Worm (Caenorhabditis elegans) whole organism, midembryonic: ENCODE data around the gene hpo-10.

Experiments
- T22C8.4 ChIP-seq: fragments of 200-800 bp; sonication (Bioruptor generic); IDR thresholded peaks from 2 replicates; pipeline ENCODE4 v1.3.6; 2022; ENCODE audit warnings: missing genetic modification characterization, missing compliant biosample characterization
- cog-1 ChIP-seq: sonication (generic microtip); optimal IDR thresholded peaks from 2 replicates; lab custom pipeline; 2016; ENCODE audit warnings: missing genetic modification characterization, missing compliant biosample characterization
- flt-1 ChIP-seq: fragments of 200-800 bp; sonication (Bioruptor generic); IDR thresholded peaks from 2 replicates; pipeline ENCODE4 v1.3.6; 2022; ENCODE audit warnings: missing genetic modification characterization, missing compliant biosample characterization
- klf-2 ChIP-seq: fragments of 200-800 bp; sonication (Bioruptor generic); conservative IDR thresholded peaks from 2 replicates; pipeline ENCODE4 v1.3.6; 2022; ENCODE audit warnings: missing genetic modification reagents, missing genetic modification characterization, missing compliant biosample characterization
- med-1 ChIP-seq: sonication (generic microtip); optimal IDR thresholded peaks from 2 replicates; lab custom pipeline; 2017; ENCODE audit warnings: missing genetic modification characterization, mild to moderate bottlenecking, missing compliant biosample characterization, antibody characterized with exemption, missing genetic modification reagents; ENCODE audit not compliant: insufficient read depth
- ref-1 ChIP-seq: fragments of 200-800 bp; sonication (Bioruptor generic); conservative IDR thresholded peaks from 2 replicates; pipeline ENCODE4 v1.3.6; 2022; ENCODE audit warnings: missing genetic modification reagents, missing genetic modification characterization, missing compliant biosample characterization
- tab-1 ChIP-seq: fragments of 200-800 bp; sonication (Bioruptor generic); IDR thresholded peaks from 2 replicates; pipeline ENCODE4 v1.3.6; 2022; ENCODE audit warnings: missing genetic modification characterization, missing compliant biosample characterization
- ztf-23 ChIP-seq: fragments of 200-800 bp; sonication (Bioruptor generic); IDR thresholded peaks from 2 replicates; pipeline ENCODE4 v1.3.6; 2022; ENCODE audit warnings: missing genetic modification reagents, missing genetic modification characterization, missing compliant biosample characterization
- ztf-29 ChIP-seq: fragments of 200-800 bp; sonication (Bioruptor generic); IDR thresholded peaks from 2 replicates; pipeline ENCODE4 v1.3.6; 2022; ENCODE audit warnings: missing genetic modification reagents, missing genetic modification characterization, missing compliant biosample characterization

hpo-10 gene

DNA sequence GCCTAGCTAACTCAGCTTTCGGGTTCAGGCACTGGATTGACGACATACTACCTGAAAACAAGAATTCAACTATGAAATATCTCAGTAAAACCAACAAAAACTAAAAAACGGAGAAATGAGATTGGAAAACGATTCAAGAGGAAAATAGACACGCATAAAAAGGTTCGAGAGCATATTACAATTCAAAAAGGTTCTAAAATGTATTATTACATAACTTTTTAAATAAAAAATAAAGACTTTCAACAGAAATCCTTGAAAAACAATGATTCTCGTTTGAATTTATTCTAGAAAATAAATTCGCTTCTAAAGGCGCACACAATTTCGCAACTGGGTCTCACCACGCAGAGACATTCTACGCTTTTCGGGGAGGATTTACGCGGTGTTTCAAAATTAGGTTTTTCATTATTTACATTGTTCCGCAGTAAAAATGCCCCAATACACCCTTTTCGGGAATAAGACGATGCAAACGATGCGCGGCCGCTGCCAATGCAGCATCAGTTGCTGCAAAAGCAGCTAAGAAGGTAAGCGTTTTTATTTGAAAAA, 23.6 kb upstream of the hpo-10 start, which contains the start of the genes cct-6 and alh-9:
Gene cct-6, minus strand, starts transcription at position 51 of the 543 bp plus-strand sequence.
Gene alh-9, plus strand, starts transcription at position 382 of the 543 bp plus-strand sequence.
- TF ChIP-seq med-1 (GFP tag; lab: Kevin White, UChicago) (no peak), ztf-23 (GFP tag; lab: Robert Waterston, UW) (no peak), flt-1 (GFP tag; lab: Robert Waterston, UW) (no peak), cog-1 (tag; lab: Kevin White, UChicago) (peak; percentile 72), T22C8.4 (GFP tag; lab: Robert Waterston, UW) (no peak)

DNA sequence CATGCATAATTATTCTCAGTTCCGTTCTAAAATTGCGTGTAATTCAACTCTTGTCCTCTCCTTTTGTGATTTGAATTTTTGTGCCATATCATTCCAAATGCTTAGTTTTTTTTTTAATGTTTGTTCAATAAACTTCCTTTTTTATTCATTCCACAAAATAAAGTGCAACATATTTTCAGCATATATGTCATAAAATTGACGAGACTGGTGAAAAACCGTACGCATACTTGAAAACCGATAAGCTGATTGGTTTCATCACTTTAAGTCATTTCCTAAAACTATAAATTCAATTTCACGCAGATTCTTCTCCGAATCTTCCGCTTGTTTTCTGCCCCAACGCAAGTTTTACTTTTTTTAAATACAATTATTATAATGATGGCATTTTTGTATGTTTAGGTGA, 20.3 kb upstream of the hpo-10 start, which contains the start of gene dpf-4:
Gene dpf-4, plus strand, starts transcription at position 301 of the 400 bp plus-strand sequence.
- TF ChIP-seq ztf-29 = no peak
- TF ChIP-seq tab-1 (GFP tag; lab: Robert Waterston, UW) = no peak
- TF ChIP-seq klf-2 (GFP tag; lab: Robert Waterston, UW) = no peak
- TF ChIP-seq ztf-23 (GFP tag; lab: Robert Waterston, UW) = no peak

DNA sequence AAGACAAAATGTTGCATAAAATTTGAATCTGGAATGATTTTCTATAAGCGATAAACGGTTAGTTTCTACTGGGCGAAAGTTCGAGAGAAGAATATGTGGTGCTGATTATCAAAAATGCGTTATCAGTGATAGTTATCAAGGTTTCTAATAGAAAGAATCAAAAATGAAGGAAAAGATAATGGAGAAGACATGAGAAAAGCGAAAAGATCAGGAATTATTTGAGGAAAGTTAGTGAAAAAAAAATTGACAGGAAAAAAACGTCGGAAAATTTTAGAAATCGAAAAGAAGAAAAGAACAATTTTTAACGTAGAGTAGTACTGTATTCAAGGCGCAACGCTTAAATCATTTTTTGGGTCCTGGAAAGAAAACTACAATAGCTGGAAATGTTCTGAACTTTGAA, 15.5 kb upstream of the hpo-10 start, which contains the start of gene dnpp-1:
Gene dnpp-1, minus strand, starts transcription at position 30 of the 400 bp plus-strand sequence.
- no peak for TF ChIP-seq flt-1 (GFP tag; lab: Robert Waterston, UW)
- no peak for TF ChIP-seq med-1 (GFP tag; lab: Kevin White, UChicago)
- TF ChIP-seq cog-1 (tag; lab: Kevin White, UChicago) = no peak
- TF ChIP-seq tab-1 (GFP tag; lab: Robert Waterston, UW) = no peak
- TF ChIP-seq ztf-23 (GFP tag; lab: Robert Waterston, UW) = no peak
- no peak for TF ChIP-seq ztf-29
- no peak for TF ChIP-seq ref-1 (GFP tag; lab: Robert Waterston, UW)
- no peak for TF ChIP-seq klf-2 (GFP tag; lab: Robert Waterston, UW)
- no peak for TF ChIP-seq T22C8.4 (GFP tag; lab: Robert Waterston, UW)

DNA sequence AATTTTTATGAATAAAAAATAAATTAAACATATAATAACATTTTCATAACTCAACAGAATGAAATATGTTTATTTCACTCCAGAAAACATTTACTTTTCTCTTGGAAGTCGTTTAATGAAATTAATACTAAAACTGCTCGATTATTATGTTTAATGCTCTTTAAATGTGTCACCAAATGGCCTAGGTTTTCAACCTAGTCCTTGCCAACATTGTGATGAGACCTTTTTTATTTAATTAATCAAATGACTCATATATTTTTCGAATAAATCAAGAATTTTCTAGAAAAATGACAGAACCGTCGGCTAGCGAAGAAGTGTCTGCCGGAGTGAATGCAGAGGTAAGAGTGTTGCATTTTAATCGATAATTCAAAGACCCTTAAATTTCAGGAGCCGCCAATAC, 15.0 kb upstream of the hpo-10 start, which contains the start of gene rabn-5:
Gene rabn-5, plus strand, starts transcription at position 284 of the 400 bp plus-strand sequence.
- TF ChIP-seq med-1 (GFP tag; lab: Kevin White, UChicago) (no peak), cog-1 (tag; lab: Kevin White, UChicago) (no peak), flt-1 (GFP tag; lab: Robert Waterston, UW) (no peak), ref-1 (GFP tag; lab: Robert Waterston, UW) (no peak), T22C8.4 (GFP tag; lab: Robert Waterston, UW) (no peak), ztf-23 (GFP tag; lab: Robert Waterston, UW) (no peak), klf-2 (GFP tag; lab: Robert Waterston, UW) (no peak), tab-1 (GFP tag; lab: Robert Waterston, UW) (no peak), ztf-29 (no peak)

DNA sequence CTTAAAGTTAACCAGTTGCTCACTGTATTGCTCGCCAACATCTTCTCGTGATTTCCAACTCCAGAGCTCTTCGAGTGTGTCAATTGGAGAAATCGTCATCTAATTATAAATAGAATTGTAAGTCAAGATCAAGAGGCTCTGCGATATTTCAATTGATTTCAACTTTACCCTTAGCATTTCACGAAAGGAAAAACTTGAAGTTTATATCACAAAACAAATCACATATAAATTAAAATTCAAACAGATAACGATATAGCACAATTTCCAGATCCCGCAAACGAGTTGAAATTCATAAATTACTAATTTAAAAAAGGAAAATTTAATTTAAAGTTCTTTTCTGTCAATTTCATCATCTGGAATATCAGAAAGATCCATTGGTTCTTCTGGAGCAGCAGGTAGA, 10.9 kb upstream of the hpo-10 start, which contains the start of gene eng-1:
Gene eng-1, minus strand, starts transcription at position 101 of the 400 bp plus-strand sequence.
- no peak for TF ChIP-seq klf-2 (GFP tag; lab: Robert Waterston, UW)

DNA sequence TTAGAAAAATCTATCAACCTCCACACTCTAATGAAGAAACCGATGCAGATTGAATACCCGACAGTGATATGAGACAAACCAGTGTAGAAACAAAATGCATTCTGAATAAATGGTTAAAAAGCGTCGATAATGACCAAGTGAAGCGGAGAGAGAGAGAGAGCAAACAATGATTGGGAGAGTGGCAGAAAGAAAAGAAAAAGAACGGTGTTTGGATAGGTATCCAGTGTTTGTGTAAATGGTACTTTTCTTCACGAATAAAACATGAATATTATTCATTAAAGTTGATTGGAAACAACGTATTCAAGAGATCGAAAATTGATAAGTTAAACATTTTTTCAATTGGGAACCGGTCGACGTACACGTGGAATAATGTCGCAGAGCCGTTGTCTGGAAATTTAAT, 9.9 kb upstream of the hpo-10 start, which contains the start of gene F01F1.15:
Gene F01F1.15, minus strand, starts transcription at position 101 of the 400 bp plus-strand sequence.
- no peak for TF ChIP-seq T22C8.4 (GFP tag; lab: Robert Waterston, UW)
- TF ChIP-seq ztf-23 (GFP tag; lab: Robert Waterston, UW) = no peak
- no peak for TF ChIP-seq klf-2 (GFP tag; lab: Robert Waterston, UW)
- TF ChIP-seq tab-1 (GFP tag; lab: Robert Waterston, UW) = no peak
- no peak for TF ChIP-seq ref-1 (GFP tag; lab: Robert Waterston, UW)
- no peak for TF ChIP-seq flt-1 (GFP tag; lab: Robert Waterston, UW)
- no peak for TF ChIP-seq med-1 (GFP tag; lab: Kevin White, UChicago)
- no peak for TF ChIP-seq ztf-29
- TF ChIP-seq cog-1 (tag; lab: Kevin White, UChicago) = no peak

DNA sequence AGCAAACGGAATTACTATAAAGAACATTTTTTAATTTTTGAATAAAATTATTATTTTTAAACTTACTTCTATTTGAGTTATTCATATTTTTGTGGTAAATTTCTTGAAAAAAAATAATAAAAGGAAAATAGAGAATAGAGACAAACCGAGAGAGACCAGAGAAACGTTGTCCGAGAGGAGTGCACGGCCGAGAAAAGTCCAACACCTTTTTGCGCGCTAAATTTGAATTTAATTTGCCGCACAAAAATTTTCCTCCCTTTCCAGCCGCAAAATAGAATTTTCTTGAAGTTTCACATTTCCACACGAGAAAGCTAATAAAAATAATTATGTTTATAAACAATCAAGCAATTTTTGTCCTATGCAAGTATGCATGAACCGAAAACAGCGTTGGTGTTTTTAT, 7.5 kb upstream of the hpo-10 start, which contains the start of the genes F01F1.11 and F01F1.3:
Gene F01F1.11, minus strand, starts transcription at position 118 of the 400 bp plus-strand sequence.
Gene F01F1.3, plus strand, starts transcription at position 179 of the 400 bp plus-strand sequence.
- TF ChIP-seq T22C8.4 (GFP tag; lab: Robert Waterston, UW) (no peak; the same call in 1 of the 2 replicates), ztf-23 (GFP tag; lab: Robert Waterston, UW) (0 out of 2 replicates have a peak, but pooled peaks have one; percentile 43), cog-1 (tag; lab: Kevin White, UChicago) (peak; percentile 13)

DNA sequence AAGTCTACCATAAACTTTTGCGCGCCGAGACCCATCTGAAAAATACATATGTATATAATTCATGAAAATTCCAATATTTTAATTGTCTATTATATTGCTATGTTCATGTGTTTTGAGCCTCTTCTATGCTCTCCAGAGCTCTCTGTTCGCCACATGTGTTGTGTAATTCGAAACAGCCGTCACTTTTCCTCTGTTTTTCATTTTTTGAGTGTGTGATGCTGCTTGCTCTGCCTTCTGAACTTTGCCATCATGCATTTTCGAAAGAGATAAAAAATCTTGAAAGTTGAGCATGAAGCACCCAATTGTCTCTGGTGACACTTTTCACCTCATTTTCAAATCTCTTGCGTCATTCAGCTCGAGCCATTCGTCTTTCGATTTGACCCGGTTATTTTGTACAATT, 7.0 kb upstream of the hpo-10 start:
- TF ChIP-seq ztf-23 (GFP tag; lab: Robert Waterston, UW) (no peak), med-1 (GFP tag; lab: Kevin White, UChicago) (no peak), ztf-29 (no peak), flt-1 (GFP tag; lab: Robert Waterston, UW) (no peak), T22C8.4 (GFP tag; lab: Robert Waterston, UW) (no peak), klf-2 (GFP tag; lab: Robert Waterston, UW) (no peak), tab-1 (GFP tag; lab: Robert Waterston, UW) (no peak), ref-1 (GFP tag; lab: Robert Waterston, UW) (no peak), cog-1 (tag; lab: Kevin White, UChicago) (no peak)

DNA sequence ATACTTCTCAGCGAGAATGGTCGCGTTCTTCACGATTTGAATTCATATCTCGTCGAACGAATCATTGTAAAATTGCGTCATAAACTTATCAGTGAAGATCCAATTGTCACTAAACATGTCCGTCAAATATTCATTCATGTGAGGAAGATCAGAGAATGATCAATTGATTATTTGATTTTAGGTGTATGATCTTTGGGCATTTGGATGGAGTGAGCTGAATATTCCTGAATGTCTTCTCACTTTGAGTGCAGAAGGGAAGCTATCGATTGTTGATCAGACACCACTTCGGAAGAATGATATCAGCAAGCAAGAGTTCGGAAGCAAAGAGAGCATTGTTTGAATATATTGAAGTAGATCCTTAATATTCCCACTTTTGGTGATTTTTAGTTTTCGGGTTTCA, 5.0 kb upstream of the hpo-10 start:
- TF ChIP-seq flt-1 (GFP tag; lab: Robert Waterston, UW) (no peak), cog-1 (tag; lab: Kevin White, UChicago) (no peak), med-1 (GFP tag; lab: Kevin White, UChicago) (no peak), ztf-29 (no peak), klf-2 (GFP tag; lab: Robert Waterston, UW) (no peak), ztf-23 (GFP tag; lab: Robert Waterston, UW) (no peak), T22C8.4 (GFP tag; lab: Robert Waterston, UW) (no peak), ref-1 (GFP tag; lab: Robert Waterston, UW) (no peak), tab-1 (GFP tag; lab: Robert Waterston, UW) (no peak)
